Fruit fly (Drosophila melanogaster): ENCODE data around the gene RhoGAP68F.

RhoGAP68F gene

dm6 chr3L:12124975-12125374 lies 13.7 kb upstream of the RhoGAP68F start, which contains the start of gene yps (continued):
- TF ChIP-seq CG10543 (GFP tag; optimal IDR thresholded peaks at IDR 0.05), result peak; percentile 98
- no peak for TF ChIP-seq cg (GFP tag; optimal IDR thresholded peaks at IDR 0.05)
- peak; percentile 74 for TF ChIP-seq CG2120 (GFP tag; optimal IDR thresholded peaks at IDR 0.05)
- no peak for TF ChIP-seq tio (GFP tag; optimal IDR thresholded peaks at IDR 0.05)
- TF ChIP-seq crp (GFP tag; optimal IDR thresholded peaks at IDR 0.05), result peak in 1 of 2 experiments; percentile 66
- peak; percentile 94 for TF ChIP-seq CG12236 (GFP tag; optimal IDR thresholded peaks at IDR 0.05)
- TF ChIP-seq ase (GFP tag; IDR thresholded peaks at IDR 0.05), result peak; percentile 88
- peak; percentile 88 for TF ChIP-seq CG30403 (GFP tag; optimal IDR thresholded peaks at IDR 0.05)
- peak; percentile 96 for TF ChIP-seq pb (GFP tag; optimal IDR thresholded peaks at IDR 0.05)
- peak; percentile 87 for TF ChIP-seq grn (GFP tag; optimal IDR thresholded peaks at IDR 0.05)
- TF ChIP-seq ash1 (GFP tag; optimal IDR thresholded peaks at IDR 0.05), result peak; percentile 99
- TF ChIP-seq p53 (GFP tag; optimal IDR thresholded peaks at IDR 0.05), result peak; percentile 95
- peak; percentile 95 for TF ChIP-seq HmgD (GFP tag; optimal IDR thresholded peaks at IDR 0.05)
- TF ChIP-seq ftz-f1 (GFP tag; optimal IDR thresholded peaks at IDR 0.05), result peak; percentile 80
- TF ChIP-seq CG34224 (GFP tag; IDR thresholded peaks at IDR 0.05; ENCODE audit: partially characterized antibody), result peak; percentile 55; the same call in 2 of the 3 replicates
- TF ChIP-seq MTF-1 (GFP tag; optimal IDR thresholded peaks at IDR 0.05; ENCODE audit: borderline replicate concordance), result peak; percentile 99
- TF ChIP-seq wdn (GFP tag; IDR thresholded peaks at IDR 0.05), result peak; percentile 88
- TF ChIP-seq so (GFP tag; IDR thresholded peaks at IDR 0.05), result peak; percentile 90
- no peak for TF ChIP-seq nau (GFP tag; optimal IDR thresholded peaks at IDR 0.05)
- peak; percentile 91 for TF ChIP-seq ken (GFP tag; IDR thresholded peaks at IDR 0.05)
- TF ChIP-seq Fer2 (tag; optimal IDR thresholded peaks at IDR 0.05), result peak; percentile 89
- TF ChIP-seq Bteb2 (GFP tag; optimal IDR thresholded peaks at IDR 0.05), result peak; percentile 93
- TF ChIP-seq Eip74EF (GFP tag; optimal IDR thresholded peaks at IDR 0.05), result peak in 1 of 2 experiments; percentile 70
- peak; percentile 77 for TF ChIP-seq CG32772 (GFP tag; IDR thresholded peaks at IDR 0.05)
- TF ChIP-seq Max (GFP tag; optimal IDR thresholded peaks at IDR 0.05), result peak; percentile 92
- peak; percentile 75 for TF ChIP-seq CG18476 (GFP tag; optimal IDR thresholded peaks at IDR 0.05)
- TF ChIP-seq Neu2 (GFP tag; optimal IDR thresholded peaks at IDR 0.05; ENCODE audit: borderline replicate concordance), result peak; percentile 36
- peak; percentile 76 for TF ChIP-seq HLH4C (GFP tag; IDR thresholded peaks at IDR 0.05; ENCODE audit: partially characterized antibody)
- peak; percentile 98 for TF ChIP-seq sens (GFP tag)
- TF ChIP-seq CG18262 (tag; optimal IDR thresholded peaks at IDR 0.05), result peak; percentile 86
- peak; percentile 80 for TF ChIP-seq bowl (GFP tag; IDR thresholded peaks at IDR 0.05)
- peak; percentile 84 for TF ChIP-seq CG2678 (tag; optimal IDR thresholded peaks at IDR 0.05)
- peak; percentile 99 for TF ChIP-seq CG2116 (GFP tag; optimal IDR thresholded peaks at IDR 0.05)
- peak; percentile 89; the same call in 1 of the 2 replicates for TF ChIP-seq Rx (GFP tag; IDR thresholded peaks at IDR 0.05)
- no peak; the same call in 1 of the 3 replicates for TF ChIP-seq zen2 (GFP tag; IDR thresholded peaks at IDR 0.05; ENCODE audit: partially characterized antibody)
- TF ChIP-seq aop (GFP tag; IDR thresholded peaks at IDR 0.05), result peak; percentile 42; the same call in 1 of the 2 replicates
- peak; percentile 88 for TF ChIP-seq tin (GFP tag; optimal IDR thresholded peaks at IDR 0.05)
- no peak for TF ChIP-seq CG10565 (GFP tag; optimal IDR thresholded peaks at IDR 0.05)
- peak; percentile 52; the same call in 2 of the 4 replicates for TF ChIP-seq Gug (GFP tag; IDR thresholded peaks at IDR 0.05)
- peak; percentile 66 for TF ChIP-seq Dp (GFP tag; optimal IDR thresholded peaks at IDR 0.05)
- TF ChIP-seq CG1603 (tag; optimal IDR thresholded peaks at IDR 0.05), result peak; percentile 97
- peak; percentile 87 for TF ChIP-seq pho (GFP tag; optimal IDR thresholded peaks at IDR 0.05)
- TF ChIP-seq salm (tag; optimal IDR thresholded peaks at IDR 0.05), result peak; percentile 86
- TF ChIP-seq CG15479 (GFP tag; optimal IDR thresholded peaks at IDR 0.05), result peak; percentile 1
- TF ChIP-seq BtbVII (GFP tag; optimal IDR thresholded peaks at IDR 0.05), result peak; percentile 96
- TF ChIP-seq slou (GFP tag; optimal IDR thresholded peaks at IDR 0.05), result peak; percentile 80
- TF ChIP-seq CG3163 (GFP tag; optimal IDR thresholded peaks at IDR 0.05), result peak; percentile 85
- TF ChIP-seq Sox102F (GFP tag; optimal IDR thresholded peaks at IDR 0.05), result peak; percentile 72
- peak; percentile 100 for TF ChIP-seq Ets97D (GFP tag; optimal IDR thresholded peaks at IDR 0.05)
- peak; percentile 84 for TF ChIP-seq seq (GFP tag; IDR thresholded peaks at IDR 0.05)

Measured in whole organism, embryonic.